Fruit fly (Drosophila melanogaster) whole organism: ENCODE results near the gene CG1492.

ENCODE experiments used
- CG8478 ChIP-seq: fragments of >200 bp; optimal IDR thresholded peaks from 2 replicates; lab custom pipeline; 2018; ENCODE audit warnings: inconsistent platforms
- Dll ChIP-seq: fragments of >200 bp; optimal IDR thresholded peaks from 2 replicates; lab custom pipeline; 2017
- EcR ChIP-seq, 2 experiments: fragments of >200 bp; optimal IDR thresholded peaks; 2 replicates each; lab custom pipeline; 2017; ENCODE audit warnings: missing biosample characterization in 2 of 2, missing genetic modification characterization in 2 of 2, missing genetic modification reagents in 2 of 2
- pan ChIP-seq: fragments of >200 bp; optimal IDR thresholded peaks from 2 replicates; lab custom pipeline; 2017
- psq ChIP-seq: fragments of >200 bp; optimal IDR thresholded peaks from 2 replicates; lab custom pipeline; 2017
- usp ChIP-seq: fragments of >200 bp; optimal IDR thresholded peaks from 2 replicates; lab custom pipeline; 2017; ENCODE audit warnings: missing biosample characterization, missing genetic modification characterization, mixed read lengths

- no peak for TF ChIP-seq pan (lab: Kevin White, UChicago)
- no peak for TF ChIP-seq psq (lab: Kevin White, UChicago)
- no peak for TF ChIP-seq usp (GFP tag; lab: Kevin White, UChicago)
- no peak for TF ChIP-seq EcR (GFP tag; optimal IDR thresholded peaks at IDR 0.05; lab: Kevin White, UChicago)
- TF ChIP-seq Dll = no peak
- TF ChIP-seq CG8478 (lab: Kevin White, UChicago) = no peak
Measured at dm6 chrX:12031400-12031799, 19.4 kb upstream of the CG1492 start, which contains the start of gene Cyp311a1.
